Fruit fly (Drosophila melanogaster) whole organism, embryonic: ENCODE results near the gene Dus1.
A peak's percentile ranks its signal among the peaks of the same experiment; 100 is the strongest.

Experiments
- Adf1 ChIP-seq: fragments of 200-800 bp; sonication (Bioruptor generic); IDR thresholded peaks from 2 replicates; pipeline ENCODE4 v1.3.6; 2022; ENCODE audit warnings: missing biosample characterization, missing genetic modification characterization
- B-H2 ChIP-seq: fragments of 200-800 bp; sonication (Bioruptor generic); optimal IDR thresholded peaks from 2 replicates; lab custom pipeline; 2018; ENCODE audit warnings: missing biosample characterization, mild to moderate bottlenecking, missing genetic modification characterization
- BtbVII ChIP-seq: fragments of 200-800 bp; sonication (Bioruptor generic); optimal IDR thresholded peaks from 3 replicates; lab custom pipeline; 2017; ENCODE audit warnings: missing biosample characterization, mild to moderate bottlenecking, missing genetic modification characterization
- CG1024 ChIP-seq: fragments of 200-800 bp; sonication (Bioruptor generic); IDR thresholded peaks from 2 replicates; pipeline ENCODE4 v1.3.6; 2022; ENCODE audit warnings: missing biosample characterization, missing genetic modification characterization
- CG10979 ChIP-seq: fragments of 200-800 bp; sonication (Bioruptor generic); optimal IDR thresholded peaks from 2 replicates; lab custom pipeline; 2018; ENCODE audit warnings: missing biosample characterization, mild to moderate bottlenecking, missing genetic modification characterization, moderate library complexity
- CG11093 ChIP-seq: fragments of 200-800 bp; sonication (Bioruptor generic); IDR thresholded peaks from 3 replicates; pipeline ENCODE4 v1.3.6; 2022; ENCODE audit warnings: missing biosample characterization, missing genetic modification characterization
- CG11695 ChIP-seq: fragments of 200-800 bp; sonication (Bioruptor generic); IDR thresholded peaks from 3 replicates; pipeline ENCODE4 v1.3.6; 2022; ENCODE audit warnings: missing biosample characterization, missing genetic modification characterization
- CG11723 ChIP-seq: fragments of 200-800 bp; sonication (Bioruptor generic); optimal IDR thresholded peaks from 2 replicates; lab custom pipeline; 2017; ENCODE audit warnings: missing biosample characterization, mild to moderate bottlenecking, missing genetic modification characterization
- CG12071 ChIP-seq: fragments of 200-800 bp; sonication (Bioruptor generic); optimal IDR thresholded peaks from 3 replicates; lab custom pipeline; 2018; ENCODE audit warnings: missing biosample characterization, mild to moderate bottlenecking, missing genetic modification characterization
- CG1233 ChIP-seq: fragments of 200-800 bp; sonication (Bioruptor generic); optimal IDR thresholded peaks from 4 replicates; lab custom pipeline; 2018; ENCODE audit warnings: missing biosample characterization, mild to moderate bottlenecking, missing genetic modification characterization
- CG12769 ChIP-seq: fragments of 200-800 bp; sonication (Bioruptor generic); optimal IDR thresholded peaks from 2 replicates; lab custom pipeline; 2019; ENCODE audit warnings: missing biosample characterization, mild to moderate bottlenecking, missing genetic modification characterization, moderate library complexity
- CG14014 ChIP-seq: fragments of 200-800 bp; sonication (Bioruptor generic); IDR thresholded peaks from 2 replicates; pipeline ENCODE4 v1.3.6; 2022; ENCODE audit warnings: missing biosample characterization, missing genetic modification characterization
- CG15479 ChIP-seq: fragments of 200-800 bp; sonication (Bioruptor generic); optimal IDR thresholded peaks from 3 replicates; lab custom pipeline; 2019; ENCODE audit warnings: missing biosample characterization, mild to moderate bottlenecking, missing genetic modification characterization, moderate library complexity
- CG17612 ChIP-seq: fragments of 200-800 bp; sonication (Bioruptor generic); IDR thresholded peaks from 2 replicates; pipeline ENCODE4 v1.3.6; 2022; ENCODE audit warnings: missing biosample characterization, missing genetic modification characterization
- CG17912 ChIP-seq: fragments of 200-800 bp; sonication (Bioruptor generic); optimal IDR thresholded peaks from 2 replicates; lab custom pipeline; 2018; ENCODE audit warnings: missing biosample characterization, mild to moderate bottlenecking, missing genetic modification characterization
- CG18619 ChIP-seq: fragments of 200-800 bp; sonication (Bioruptor generic); optimal IDR thresholded peaks from 3 replicates; lab custom pipeline; 2017; ENCODE audit warnings: missing biosample characterization, mild to moderate bottlenecking, missing genetic modification characterization
- CG2116 ChIP-seq: fragments of 200-800 bp; sonication (Bioruptor generic); optimal IDR thresholded peaks from 3 replicates; lab custom pipeline; 2018; ENCODE audit warnings: missing biosample characterization, mild to moderate bottlenecking, missing genetic modification characterization
- CG2129 ChIP-seq: fragments of 200-800 bp; sonication (Bioruptor generic); IDR thresholded peaks from 2 replicates; pipeline ENCODE4 v1.3.6; 2022; ENCODE audit warnings: missing biosample characterization, missing genetic modification characterization; ENCODE audit not compliant: partially characterized antibody
- CG30431 ChIP-seq: fragments of 200-800 bp; sonication (Bioruptor generic); optimal IDR thresholded peaks from 2 replicates; lab custom pipeline; 2017; ENCODE audit warnings: missing biosample characterization, missing genetic modification characterization
- CG4617 ChIP-seq: fragments of 200-800 bp; sonication (Bioruptor generic); optimal IDR thresholded peaks from 3 replicates; lab custom pipeline; 2016; ENCODE audit warnings: missing biosample characterization, missing genetic modification characterization, borderline replicate concordance
- CG6272 ChIP-seq: fragments of 200-800 bp; sonication (Bioruptor generic); IDR thresholded peaks from 2 replicates; pipeline ENCODE4 v1.3.6; 2022; ENCODE audit warnings: missing biosample characterization, missing genetic modification characterization
- CG9876 ChIP-seq: fragments of 200-800 bp; sonication (Bioruptor generic); optimal IDR thresholded peaks from 2 replicates; lab custom pipeline; 2016; ENCODE audit warnings: missing biosample characterization, missing genetic modification characterization
- D19A ChIP-seq: fragments of 200-800 bp; optimal IDR thresholded peaks from 3 replicates; lab custom pipeline; 2019; ENCODE audit warnings: missing biosample characterization, mild to moderate bottlenecking, missing genetic modification characterization, moderate library complexity
- D19B ChIP-seq: fragments of 200-800 bp; sonication (Bioruptor generic); optimal IDR thresholded peaks from 2 replicates; lab custom pipeline; 2017; ENCODE audit warnings: missing biosample characterization, mild to moderate bottlenecking, missing genetic modification characterization
- Dll ChIP-seq: fragments of 200-800 bp; sonication (Bioruptor generic); IDR thresholded peaks from 4 replicates; pipeline ENCODE4 v1.3.6; 2022; ENCODE audit warnings: missing biosample characterization, missing genetic modification characterization; ENCODE audit not compliant: partially characterized antibody
- Dref ChIP-seq: fragments of 200-800 bp; sonication (Bioruptor generic); IDR thresholded peaks from 2 replicates; pipeline ENCODE4 v1.3.6; 2022; ENCODE audit warnings: missing biosample characterization, missing genetic modification characterization
- Ets97D ChIP-seq: fragments of 200-800 bp; sonication (Bioruptor generic); optimal IDR thresholded peaks from 3 replicates; lab custom pipeline; 2016; ENCODE audit warnings: missing biosample characterization, missing genetic modification characterization
- Gsc ChIP-seq: fragments of 200-800 bp; sonication (Bioruptor generic); IDR thresholded peaks from 2 replicates; pipeline ENCODE4 v1.3.6; 2022; ENCODE audit warnings: missing biosample characterization, missing genetic modification characterization
- Med ChIP-seq: fragments of 200-800 bp; sonication (Bioruptor generic); peaks from one replicate; lab custom pipeline; 2016; ENCODE audit warnings: missing biosample characterization, missing genetic modification characterization, mild to moderate bottlenecking, inconsistent platforms, moderate library complexity
- Pdp1 ChIP-seq, 2 experiments: fragments of 200-800 bp; sonication (Bioruptor generic); optimal IDR thresholded peaks; 3 replicates each; lab custom pipeline; 2016; ENCODE audit warnings: missing biosample characterization in 2 of 2, missing genetic modification characterization in 2 of 2, mild to moderate bottlenecking in 1 of 2, moderate library complexity in 1 of 2
- Xbp1 ChIP-seq: fragments of 200-800 bp; sonication (Bioruptor generic); optimal IDR thresholded peaks from 3 replicates; lab custom pipeline; 2016; ENCODE audit warnings: missing biosample characterization, mild to moderate bottlenecking, missing genetic modification characterization
- al ChIP-seq: fragments of 200-800 bp; sonication (Bioruptor generic); IDR thresholded peaks from 2 replicates; pipeline ENCODE4 v1.3.6; 2022; ENCODE audit warnings: missing biosample characterization, missing genetic modification characterization
- cg ChIP-seq: fragments of 200-800 bp; sonication (Bioruptor generic); optimal IDR thresholded peaks from 3 replicates; lab custom pipeline; 2019; ENCODE audit warnings: missing biosample characterization, mild to moderate bottlenecking, missing genetic modification characterization, moderate library complexity
- crol ChIP-seq: fragments of 200-800 bp; sonication (Bioruptor generic); IDR thresholded peaks from 2 replicates; pipeline ENCODE4 v1.3.6; 2022; ENCODE audit warnings: missing biosample characterization, missing genetic modification characterization
- ems ChIP-seq: fragments of 200-800 bp; sonication (Bioruptor generic); optimal IDR thresholded peaks from 3 replicates; lab custom pipeline; 2016; ENCODE audit warnings: missing biosample characterization, missing genetic modification characterization
- en ChIP-seq: fragments of 200-800 bp; sonication (Bioruptor generic); optimal IDR thresholded peaks from 2 replicates; lab custom pipeline; 2016; ENCODE audit warnings: missing biosample characterization, missing genetic modification characterization
- exex ChIP-seq: fragments of 200-800 bp; sonication (Bioruptor generic); optimal IDR thresholded peaks from 4 replicates; lab custom pipeline; 2018; ENCODE audit warnings: missing biosample characterization, mild to moderate bottlenecking, missing genetic modification characterization, moderate library complexity
- fd102C ChIP-seq: fragments of 200-800 bp; sonication (Bioruptor generic); optimal IDR thresholded peaks from 2 replicates; lab custom pipeline; 2018; ENCODE audit warnings: missing biosample characterization, mild to moderate bottlenecking, missing genetic modification characterization, moderate library complexity
- gsb ChIP-seq: fragments of 200-800 bp; sonication (Bioruptor generic); IDR thresholded peaks from 2 replicates; pipeline ENCODE4 v1.3.6; 2022; ENCODE audit warnings: missing biosample characterization, missing genetic modification characterization
- kah ChIP-seq: fragments of 200-800 bp; sonication (Bioruptor generic); optimal IDR thresholded peaks from 2 replicates; lab custom pipeline; 2018; ENCODE audit warnings: missing biosample characterization, mild to moderate bottlenecking, missing genetic modification characterization
- mam ChIP-seq: fragments of 200-800 bp; sonication (Bioruptor generic); optimal IDR thresholded peaks from 3 replicates; lab custom pipeline; 2016; ENCODE audit warnings: missing biosample characterization, missing genetic modification characterization
- mld ChIP-seq: fragments of 200-800 bp; sonication (Bioruptor generic); IDR thresholded peaks from 3 replicates; pipeline ENCODE4 v1.3.6; 2022; ENCODE audit warnings: missing biosample characterization, missing genetic modification characterization; ENCODE audit not compliant: partially characterized antibody
- sens ChIP-seq: fragments of 200-800 bp; sonication (Bioruptor generic); peaks from one replicate; lab custom pipeline; 2016; ENCODE audit warnings: missing biosample characterization, missing genetic modification characterization
- sisA ChIP-seq: fragments of 200-800 bp; sonication (Bioruptor generic); IDR thresholded peaks from 2 replicates; pipeline ENCODE4 v1.3.6; 2022; ENCODE audit warnings: missing biosample characterization, missing genetic modification characterization
- toy ChIP-seq: fragments of 200-800 bp; sonication (Bioruptor generic); IDR thresholded peaks from 2 replicates; pipeline ENCODE4 v1.3.6; 2022; ENCODE audit warnings: missing biosample characterization, missing genetic modification characterization
- ttk ChIP-seq: fragments of 200-800 bp; sonication (Bioruptor generic); IDR thresholded peaks from 2 replicates; pipeline ENCODE4 v2.1.2; 2022; ENCODE audit warnings: missing biosample characterization, missing genetic modification characterization
- wor ChIP-seq: fragments of 200-800 bp; sonication (Bioruptor generic); IDR thresholded peaks from 2 replicates; pipeline ENCODE4 v1.3.6; 2022; ENCODE audit warnings: missing biosample characterization, missing genetic modification characterization
- z ChIP-seq: fragments of 200-800 bp; sonication (Bioruptor generic); IDR thresholded peaks from 3 replicates; pipeline ENCODE4 v1.3.6; 2022; ENCODE audit warnings: missing biosample characterization, missing genetic modification characterization
- zen ChIP-seq: fragments of 200-800 bp; sonication (Bioruptor generic); optimal IDR thresholded peaks from 3 replicates; lab custom pipeline; 2018; ENCODE audit warnings: missing biosample characterization, mild to moderate bottlenecking, missing genetic modification characterization, moderate library complexity

Gene Dus1

dm6 chr2L:290373-290772, 18.8 kb upstream of the Dus1 start (continued):
- TF ChIP-seq BtbVII (GFP tag; lab: Kevin White, UChicago) (no peak), CG6272 (GFP tag; lab: Robert Waterston, UW) (no peak), zen (no peak), Dll (no peak), CG11695 (GFP tag; lab: Robert Waterston, UW) (no peak), CG2129 (GFP tag; lab: Robert Waterston, UW) (no peak), toy (GFP tag; lab: Robert Waterston, UW) (no peak), mld (no peak), z (no peak), crol (0 out of 2 replicates have a peak, but pooled peaks have one; percentile 15), Ets97D (GFP tag; lab: Kevin White, UChicago) (no peak), CG15479 (GFP tag; lab: Kevin White, UChicago) (no peak), wor (GFP tag; lab: Robert Waterston, UW) (no peak), CG12769 (tag; lab: Kevin White, UChicago) (peak; percentile 50), Xbp1 (GFP tag; lab: Kevin White, UChicago) (no peak), Adf1 (GFP tag; lab: Robert Waterston, UW) (no peak), CG4617 (GFP tag; lab: Kevin White, UChicago) (no peak), B-H2 (GFP tag; lab: Kevin White, UChicago) (no peak), Pdp1 (GFP tag; optimal IDR thresholded peaks at IDR 0.05; lab: Kevin White, UChicago) (no peak), CG1233 (GFP tag; lab: Kevin White, UChicago) (no peak), Dref (GFP tag; lab: Robert Waterston, UW) (no peak), Med (peak; percentile 48), D19A (tag; lab: Kevin White, UChicago) (no peak)

dm6 chr2L:289044-289443, 17.5 kb upstream of the Dus1 start, which contains the start of gene Amnionless:
Gene Amnionless (minus strand): TSS chr2L:289144.
- no peak for TF ChIP-seq gsb (GFP tag; lab: Robert Waterston, UW)

DNA sequence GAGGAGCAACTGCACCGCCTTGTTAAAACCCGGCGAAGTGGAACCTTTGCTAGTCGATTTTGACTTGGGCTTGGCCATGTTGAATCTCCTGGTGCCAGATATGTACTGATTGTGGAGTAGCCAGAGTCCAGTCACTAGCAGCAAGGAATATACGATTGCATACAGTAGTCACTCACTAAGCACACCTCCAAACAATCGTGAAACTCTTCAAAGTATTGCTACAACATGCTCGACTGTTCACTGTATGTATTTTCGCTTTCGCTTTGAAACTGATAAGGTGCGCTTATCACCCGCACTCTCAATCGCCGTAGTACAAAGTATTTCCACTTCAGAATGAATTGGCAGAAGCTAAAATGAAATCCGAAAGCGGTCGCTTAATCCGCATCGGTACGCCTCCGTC, 14.9 kb upstream of the Dus1 start:
- TF ChIP-seq CG1024 (GFP tag; lab: Robert Waterston, UW): no peak
- peak; percentile 63 for TF ChIP-seq ems (GFP tag; lab: Kevin White, UChicago)
- TF ChIP-seq sens (GFP tag; lab: Kevin White, UChicago): peak; percentile 88
- peak; percentile 43; the same call in 1 of the 3 replicates for TF ChIP-seq CG11093 (GFP tag; lab: Robert Waterston, UW)
- TF ChIP-seq CG14014 (GFP tag; lab: Robert Waterston, UW): peak; percentile 80
- TF ChIP-seq CG10979 (tag; lab: Kevin White, UChicago): peak; percentile 7
- peak; percentile 36 for TF ChIP-seq CG11723 (GFP tag; lab: Kevin White, UChicago)
- peak; percentile 43 for TF ChIP-seq en (GFP tag; lab: Kevin White, UChicago)
- no peak for TF ChIP-seq Gsc
- TF ChIP-seq CG30431 (GFP tag; lab: Kevin White, UChicago): no peak
- TF ChIP-seq al (GFP tag; lab: Robert Waterston, UW): peak; percentile 55; the same call in 1 of the 2 replicates
- peak; percentile 61 for TF ChIP-seq sisA
- TF ChIP-seq CG12071 (GFP tag; lab: Kevin White, UChicago): peak; percentile 67
- TF ChIP-seq CG2116 (GFP tag; lab: Kevin White, UChicago): no peak
- peak; percentile 55 for TF ChIP-seq CG18619 (GFP tag; lab: Kevin White, UChicago)
- no peak for TF ChIP-seq fd102C
- no peak for TF ChIP-seq cg (GFP tag; lab: Kevin White, UChicago)
- peak; percentile 84 for TF ChIP-seq mam (GFP tag; lab: Kevin White, UChicago)
- peak; percentile 40 for TF ChIP-seq CG17912 (GFP tag; lab: Kevin White, UChicago)
- TF ChIP-seq CG11695 (GFP tag; lab: Robert Waterston, UW): peak; percentile 62; the same call in 1 of the 3 replicates
- no peak for TF ChIP-seq kah (GFP tag; lab: Kevin White, UChicago)
- TF ChIP-seq D19A (tag; lab: Kevin White, UChicago): peak; percentile 5
- TF ChIP-seq exex: peak; percentile 50
- peak; percentile 49 for TF ChIP-seq D19B (GFP tag; lab: Kevin White, UChicago)
- TF ChIP-seq CG9876 (GFP tag; lab: Kevin White, UChicago): peak; percentile 63
- 0 out of 2 replicates have a peak, but pooled peaks have one; percentile 23 for TF ChIP-seq CG17612 (GFP tag; lab: Robert Waterston, UW)
- TF ChIP-seq ttk (GFP tag; lab: Robert Waterston, UW): peak; percentile 49; the same call in 1 of the 2 replicates
